Worm (Caenorhabditis elegans) whole organism, L2 larva: ENCODE results near the gene C13B9.2.

Source experiments
- elt-3 ChIP-seq: sonication (generic microtip); optimal IDR thresholded peaks from 2 replicates; lab custom pipeline; 2017; ENCODE audit warnings: missing biosample characterization, missing genetic modification characterization
- lin-13 ChIP-seq: fragments of 150-350 bp; optimal IDR thresholded peaks from 2 replicates; lab custom pipeline; 2014; ENCODE audit warnings: missing biosample characterization, missing genetic modification reagents, missing genetic modification characterization
- ztf-4 ChIP-seq: fragments of 150-350 bp; optimal IDR thresholded peaks from 2 replicates; lab custom pipeline; 2014; ENCODE audit warnings: missing biosample characterization, missing genetic modification characterization

DNA sequence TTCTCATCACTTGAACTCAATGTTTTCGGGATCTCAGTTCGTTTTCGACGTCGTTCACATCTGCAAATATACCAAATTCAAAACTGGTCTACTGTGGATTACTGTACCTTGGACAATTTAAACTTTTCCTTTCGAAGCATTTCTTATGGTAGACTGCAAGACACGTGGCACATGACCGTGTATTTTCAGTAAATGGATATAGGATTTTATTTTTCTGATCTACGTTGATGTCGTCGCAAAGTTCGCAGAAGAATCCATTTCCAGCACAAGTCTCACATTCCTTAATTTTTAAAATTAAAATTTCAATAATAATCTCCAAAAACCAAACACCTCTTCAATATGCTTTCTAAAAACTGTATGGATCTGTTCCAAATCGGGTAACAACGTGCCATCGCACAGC lies 30.6 kb upstream of the C13B9.2 start:
- TF ChIP-seq elt-3 (tag; lab: Kevin White, UChicago) (no peak), lin-13 (no peak), ztf-4 (tag; lab: Kevin White, UChicago) (no peak)
